Worm (Caenorhabditis elegans) whole organism, mixed stage, embryonic: ENCODE results near the gene hat-1.

Source experiments
- elt-1 ChIP-seq: sonication (generic microtip); optimal IDR thresholded peaks from 2 replicates; lab custom pipeline; 2017; ENCODE audit warnings: missing genetic modification characterization, mild to moderate bottlenecking, missing compliant biosample characterization, antibody characterized with exemption, moderate library complexity, borderline replicate concordance; ENCODE audit not compliant: insufficient read depth
- unc-39 ChIP-seq: fragments of 150-350 bp; optimal IDR thresholded peaks from 2 replicates; lab custom pipeline; 2014; ENCODE audit warnings: missing biosample characterization, missing genetic modification characterization

- TF ChIP-seq unc-39 = no peak
- no peak for TF ChIP-seq elt-1
Observed at ce11 chrIII:10379632-10380031, 27.4 kb downstream of the hat-1 start.
